Fruit fly (Drosophila melanogaster) Kc167 (cell line): ENCODE data around the gene CG42450.

Experiments used
- Myc ChIP-seq: fragments of >200 bp; optimal IDR thresholded peaks from 2 replicates; lab custom pipeline; 2017; ENCODE audit warnings: missing external identifiers
- Sin3A ChIP-seq: fragments of >200 bp; optimal IDR thresholded peaks from 2 replicates; lab custom pipeline; 2018; ENCODE audit warnings: missing external identifiers
- h ChIP-seq: fragments of >200 bp; optimal IDR thresholded peaks from 3 replicates; lab custom pipeline; 2018; ENCODE audit warnings: missing external identifiers
- insv ChIP-seq: fragments of >200 bp; optimal IDR thresholded peaks from 3 replicates; lab custom pipeline; 2018; ENCODE audit warnings: missing external identifiers
- psq ChIP-seq: fragments of >200 bp; optimal IDR thresholded peaks from 2 replicates; lab custom pipeline; 2017; ENCODE audit warnings: missing external identifiers
- ttk ChIP-seq: sonication (Bioruptor generic); optimal IDR thresholded peaks from 2 replicates; lab custom pipeline; 2017; ENCODE audit warnings: missing external identifiers

DNA sequence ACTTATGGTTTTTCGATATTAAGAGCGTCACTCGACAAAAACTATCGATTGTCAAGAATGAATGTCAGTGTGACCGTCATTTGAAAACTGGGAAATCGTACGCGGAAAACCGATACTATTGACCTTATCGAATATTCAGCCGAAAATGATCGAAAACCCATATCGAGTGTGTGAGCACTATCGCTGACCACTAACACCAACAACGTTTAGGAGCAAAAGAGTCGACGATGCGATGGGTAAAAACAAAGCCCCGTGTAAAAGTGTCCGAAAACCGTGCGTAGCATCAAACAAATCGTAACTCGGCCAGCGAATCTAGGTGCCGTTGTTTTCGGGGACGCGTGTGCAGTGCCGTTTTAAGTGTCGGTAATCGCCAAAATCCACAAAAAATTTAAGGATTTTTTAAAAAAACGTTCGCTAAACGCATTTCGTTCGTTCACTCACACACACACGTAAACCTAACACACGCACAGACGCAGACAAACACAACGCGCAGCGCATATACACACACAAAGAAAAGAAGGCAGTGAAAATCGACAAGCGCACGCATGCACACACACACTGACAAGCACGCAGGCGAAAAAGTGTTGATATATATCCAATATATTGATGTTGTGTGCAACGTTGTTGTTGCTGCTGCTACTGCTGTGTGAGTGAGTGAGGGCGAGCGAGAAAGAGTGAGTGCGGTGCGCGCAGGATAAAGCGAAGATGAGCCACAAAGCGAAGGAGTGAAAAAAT lies 50.8 kb downstream of the CG42450 start, which contains the start of the genes CG7326 and Dora:
- TF ChIP-seq ttk (lab: Kevin White, UChicago) (no peak), psq (peak; percentile 82), insv (no peak), h (lab: Kevin White, UChicago) (no peak), Sin3A (lab: Kevin White, UChicago) (no peak), Myc (no peak)
